Worm (Caenorhabditis elegans) whole organism, L4/young adult: Measurements from ENCODE around the gene sek-1.

ENCODE experiments used
- W03F9.2 ChIP-seq: fragments of 150-350 bp; optimal IDR thresholded peaks from 2 replicates; lab custom pipeline; 2014; ENCODE audit warnings: missing biosample characterization, missing genetic modification characterization
- dao-5 ChIP-seq: sonication (generic microtip); optimal IDR thresholded peaks from 2 replicates; lab custom pipeline; 2016; ENCODE audit warnings: missing genotype, missing genetic modification characterization, moderate library complexity, missing compliant biosample characterization
- him-1 ChIP-seq: sonication (generic microtip); optimal IDR thresholded peaks from 2 replicates; lab custom pipeline; 2016; ENCODE audit warnings: missing genotype, missing genetic modification reagents, missing genetic modification characterization, missing compliant biosample characterization

sek-1 gene

ce11 chrX:7838582-7838981, 22.0 kb downstream of the sek-1 start, which contains the start of gene nlp-101:
Gene nlp-101 (plus strand): TSS chrX:7838882.
- TF ChIP-seq dao-5 (tag; lab: Kevin White, UChicago) (no peak), him-1 (tag; lab: Kevin White, UChicago) (no peak), W03F9.2 (tag; lab: Kevin White, UChicago) (no peak)

ce11 chrX:7839989-7840388, 23.5 kb downstream of the sek-1 start:
- TF ChIP-seq him-1 (tag; lab: Kevin White, UChicago) (no peak), dao-5 (tag; lab: Kevin White, UChicago) (no peak), W03F9.2 (tag; lab: Kevin White, UChicago) (no peak)

DNA sequence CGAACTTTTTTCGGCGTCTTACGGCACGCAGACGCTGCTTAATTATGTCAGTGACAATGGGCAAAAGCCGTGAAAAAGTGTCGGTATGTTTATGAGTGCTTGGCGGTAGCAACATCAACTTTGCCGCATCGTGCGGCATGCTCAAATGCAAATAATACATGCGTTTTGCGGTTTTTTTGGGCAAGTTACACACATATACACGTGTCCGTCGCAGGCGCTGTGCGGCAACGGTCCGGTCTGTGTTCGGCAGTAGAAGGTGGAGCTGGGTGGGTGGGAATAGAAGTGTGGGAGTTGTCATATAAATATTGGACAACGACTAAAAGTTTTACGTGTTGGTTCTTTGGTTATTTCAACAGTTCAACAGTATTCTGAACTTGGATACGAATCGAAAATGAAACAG, 25.7 kb downstream of the sek-1 start, which contains the start of gene idpp-11:
TSS of gene idpp-11 (plus strand) at position 301 of the 400 bp plus-strand sequence.
- TF ChIP-seq dao-5 (tag; lab: Kevin White, UChicago), result no peak
- TF ChIP-seq W03F9.2 (tag; lab: Kevin White, UChicago), result no peak
- no peak for TF ChIP-seq him-1 (tag; lab: Kevin White, UChicago)

- TF ChIP-seq W03F9.2 (tag; lab: Kevin White, UChicago) (no peak), dao-5 (tag; lab: Kevin White, UChicago) (no peak)
These were observed 30.9 kb downstream of the sek-1 start, which contains the start of gene C54D2.6 for ce11 chrX:7847413-7847812. Gene C54D2.6 (minus strand): TSS chrX:7847513.

ce11 chrX:7866493-7866892, 50.0 kb downstream of the sek-1 start:
- no peak for TF ChIP-seq dao-5 (tag; lab: Kevin White, UChicago)
- TF ChIP-seq W03F9.2 (tag; lab: Kevin White, UChicago), result no peak
- no peak for TF ChIP-seq him-1 (tag; lab: Kevin White, UChicago)

DNA sequence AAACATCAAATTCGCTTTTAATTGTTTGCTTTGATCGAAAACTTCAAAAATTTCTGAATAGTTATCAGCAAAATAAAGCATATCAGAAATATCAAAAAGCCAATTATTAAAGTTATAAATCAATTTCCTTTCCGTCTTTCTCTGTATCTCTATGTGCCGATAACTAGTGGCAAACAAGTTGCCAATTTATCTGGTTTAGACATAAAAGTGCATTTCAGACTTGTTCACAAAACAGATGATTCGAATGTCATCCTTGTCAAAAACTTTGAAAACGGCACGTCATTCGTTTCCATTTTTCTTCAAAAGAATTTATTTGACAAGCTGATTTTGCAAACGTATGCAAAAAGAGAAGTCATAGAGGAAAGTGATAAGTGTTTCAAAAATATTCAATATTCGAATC, 50.8 kb downstream of the sek-1 start:
- TF ChIP-seq dao-5 (tag; lab: Kevin White, UChicago), result no peak
- TF ChIP-seq W03F9.2 (tag; lab: Kevin White, UChicago), result no peak
- no peak for TF ChIP-seq him-1 (tag; lab: Kevin White, UChicago)
